Fruit fly (Drosophila melanogaster): ENCODE measurements around the gene Vps16B.
A peak's percentile ranks its signal among the peaks of the same experiment; 100 is the strongest.

The Vps16B gene

dm6 chr3R:29772090-29772794 is 44.0 kb downstream of the Vps16B start (continued):
- TF ChIP-seq ss (GFP tag; optimal IDR thresholded peaks at IDR 0.05): no peak
- peak; percentile 12 for TF ChIP-seq Hr39 (GFP tag; optimal IDR thresholded peaks at IDR 0.05)
- TF ChIP-seq svp (GFP tag): peak; percentile 71
- TF ChIP-seq CG3032 (tag; optimal IDR thresholded peaks at IDR 0.05): peak; percentile 52
- peak; percentile 66 for TF ChIP-seq esn (GFP tag; optimal IDR thresholded peaks at IDR 0.05)
- TF ChIP-seq lz (GFP tag; optimal IDR thresholded peaks at IDR 0.05): peak; percentile 61
- TF ChIP-seq CG10631 (GFP tag; optimal IDR thresholded peaks at IDR 0.05): peak; percentile 65
- peak; percentile 10 for TF ChIP-seq Ets21C (GFP tag; optimal IDR thresholded peaks at IDR 0.05)
- TF ChIP-seq Hr38 (GFP tag; optimal IDR thresholded peaks at IDR 0.05): no peak
- peak; percentile 20 for TF ChIP-seq fd59A (GFP tag; optimal IDR thresholded peaks at IDR 0.05)
- peak; percentile 63 for TF ChIP-seq CG6808 (GFP tag; optimal IDR thresholded peaks at IDR 0.05)
- TF ChIP-seq Eip75B (GFP tag; optimal IDR thresholded peaks at IDR 0.05): peak; percentile 18

dm6 chr3R:29771645-29772089 is 44.6 kb downstream of the Vps16B start:
- TF ChIP-seq CG32006 (GFP tag; optimal IDR thresholded peaks at IDR 0.05): no peak
- TF ChIP-seq CG31627 (GFP tag; optimal IDR thresholded peaks at IDR 0.05): no peak
- no peak for TF ChIP-seq CG4318 (GFP tag; optimal IDR thresholded peaks at IDR 0.05)
- TF ChIP-seq CG16779 (tag; optimal IDR thresholded peaks at IDR 0.05): peak; percentile 25
- no peak for TF ChIP-seq achi (GFP tag; optimal IDR thresholded peaks at IDR 0.05)
- TF ChIP-seq Lpt (GFP tag; optimal IDR thresholded peaks at IDR 0.05): no peak
- TF ChIP-seq vri (GFP tag; optimal IDR thresholded peaks at IDR 0.05): peak; percentile 67
- peak; percentile 18; the same call in 1 of the 2 replicates for TF ChIP-seq CG15336 (GFP tag; IDR thresholded peaks at IDR 0.05)
- TF ChIP-seq Eip75B (GFP tag; optimal IDR thresholded peaks at IDR 0.05): no peak
- no peak for TF ChIP-seq CG11762 (GFP tag; optimal IDR thresholded peaks at IDR 0.05; ENCODE audit: insufficient read depth)
- TF ChIP-seq CG6276 (GFP tag; optimal IDR thresholded peaks at IDR 0.05): no peak
- no peak for TF ChIP-seq CG3032 (tag; optimal IDR thresholded peaks at IDR 0.05)
- no peak for TF ChIP-seq Ets96B (tag; optimal IDR thresholded peaks at IDR 0.05)
- TF ChIP-seq Eip93F (GFP tag; optimal IDR thresholded peaks at IDR 0.05): no peak
- TF ChIP-seq CG6854 (GFP tag; optimal IDR thresholded peaks at IDR 0.05): no peak
- TF ChIP-seq Sox102F (GFP tag; optimal IDR thresholded peaks at IDR 0.05): no peak
- no peak for TF ChIP-seq CG9139 (GFP tag; optimal IDR thresholded peaks at IDR 0.05)
- no peak for TF ChIP-seq CG1621 (tag; optimal IDR thresholded peaks at IDR 0.05)
- no peak for TF ChIP-seq dac (GFP tag; optimal IDR thresholded peaks at IDR 0.05)
- no peak for TF ChIP-seq OdsH (GFP tag; optimal IDR thresholded peaks at IDR 0.05)
- no peak for TF ChIP-seq esn (GFP tag; optimal IDR thresholded peaks at IDR 0.05)
- peak; percentile 27; the same call in 1 of the 3 replicates for TF ChIP-seq CG8119 (GFP tag; IDR thresholded peaks at IDR 0.05)
- TF ChIP-seq salr (GFP tag; optimal IDR thresholded peaks at IDR 0.05): no peak
- no peak for TF ChIP-seq CG8319 (GFP tag; optimal IDR thresholded peaks at IDR 0.05)
- no peak for TF ChIP-seq Smox (GFP tag; optimal IDR thresholded peaks at IDR 0.05)
- TF ChIP-seq CG6808 (GFP tag; optimal IDR thresholded peaks at IDR 0.05): no peak
- TF ChIP-seq ss (GFP tag; optimal IDR thresholded peaks at IDR 0.05): peak in 1 of 2 experiments; percentile 46
- peak; percentile 17 for TF ChIP-seq dsx (GFP tag; optimal IDR thresholded peaks at IDR 0.05; ENCODE audit: poor library complexity, severe bottlenecking)
- TF ChIP-seq fd59A (GFP tag; optimal IDR thresholded peaks at IDR 0.05): no peak
- no peak for TF ChIP-seq Hr39 (GFP tag; optimal IDR thresholded peaks at IDR 0.05)
- TF ChIP-seq CG7368 (GFP tag; optimal IDR thresholded peaks at IDR 0.05): no peak
- TF ChIP-seq lz (GFP tag; optimal IDR thresholded peaks at IDR 0.05): no peak
- no peak for TF ChIP-seq CG10631 (GFP tag; optimal IDR thresholded peaks at IDR 0.05)
- no peak for TF ChIP-seq CG34406 (GFP tag; optimal IDR thresholded peaks at IDR 0.05)
- no peak for TF ChIP-seq pdm3 (GFP tag; optimal IDR thresholded peaks at IDR 0.05)
- no peak for TF ChIP-seq Hr4 (GFP tag; optimal IDR thresholded peaks at IDR 0.05)
- TF ChIP-seq fkh (GFP tag; optimal IDR thresholded peaks at IDR 0.05): peak; percentile 97
- no peak for TF ChIP-seq net (GFP tag; optimal IDR thresholded peaks at IDR 0.05)
- TF ChIP-seq Eip78C (GFP tag): no peak
- TF ChIP-seq eg (GFP tag; IDR thresholded peaks at IDR 0.05): peak; percentile 44; the same call in 1 of the 3 replicates
- TF ChIP-seq Ets21C (GFP tag; optimal IDR thresholded peaks at IDR 0.05): no peak
- no peak for TF ChIP-seq CG8632 (GFP tag; optimal IDR thresholded peaks at IDR 0.05)
- TF ChIP-seq Gug (GFP tag; IDR thresholded peaks at IDR 0.05): no peak
- TF ChIP-seq fd85E (GFP tag; optimal IDR thresholded peaks at IDR 0.05): no peak
